Fruit fly (Drosophila melanogaster) whole organism, embryonic: Measurements from ENCODE around the gene CG7352.

Experiments
- ATbp ChIP-seq: fragments of 200-800 bp; sonication (Bioruptor generic); optimal IDR thresholded peaks from 2 replicates; lab custom pipeline; 2017; ENCODE audit warnings: missing biosample characterization, mild to moderate bottlenecking, missing genetic modification characterization, missing genetic modification reagents
- Antp ChIP-seq: fragments of 200-800 bp; sonication (Bioruptor generic); optimal IDR thresholded peaks from 3 replicates; lab custom pipeline; 2016; ENCODE audit warnings: missing biosample characterization, missing genetic modification characterization
- Atf3 ChIP-seq: fragments of 200-800 bp; sonication (Bioruptor generic); optimal IDR thresholded peaks from 3 replicates; lab custom pipeline; 2016; ENCODE audit warnings: missing biosample characterization, missing genetic modification characterization
- Atf6 ChIP-seq: fragments of 200-800 bp; sonication (Bioruptor generic); IDR thresholded peaks from 2 replicates; pipeline ENCODE4 v1.3.6; 2022; ENCODE audit warnings: missing biosample characterization, missing genetic modification characterization
- Blimp-1 ChIP-seq: fragments of 200-800 bp; sonication (Bioruptor generic); optimal IDR thresholded peaks from 3 replicates; lab custom pipeline; 2018; ENCODE audit warnings: missing biosample characterization, missing genetic modification characterization, mild to moderate bottlenecking, moderate library complexity, missing genetic modification reagents
- CG1024 ChIP-seq: fragments of 200-800 bp; sonication (Bioruptor generic); IDR thresholded peaks from 2 replicates; pipeline ENCODE4 v1.3.6; 2022; ENCODE audit warnings: missing biosample characterization, missing genetic modification characterization
- CG10462 ChIP-seq: fragments of 200-800 bp; sonication (Bioruptor generic); optimal IDR thresholded peaks from 2 replicates; lab custom pipeline; 2016; ENCODE audit warnings: missing biosample characterization, missing genetic modification characterization
- CG12391 ChIP-seq: fragments of 200-800 bp; sonication (Bioruptor generic); optimal IDR thresholded peaks from 3 replicates; lab custom pipeline; 2018; ENCODE audit warnings: missing biosample characterization, mild to moderate bottlenecking, missing genetic modification characterization, moderate library complexity
- CG13287 ChIP-seq: fragments of 200-800 bp; sonication (Bioruptor generic); IDR thresholded peaks from 2 replicates; pipeline ENCODE4 v1.3.6; 2022; ENCODE audit warnings: missing biosample characterization, missing genetic modification characterization; ENCODE audit not compliant: partially characterized antibody
- CG13424 ChIP-seq: fragments of 200-800 bp; sonication (Bioruptor generic); optimal IDR thresholded peaks from 2 replicates; lab custom pipeline; 2019; ENCODE audit warnings: missing biosample characterization, mild to moderate bottlenecking, missing genetic modification characterization, moderate library complexity
- CG13894 ChIP-seq: fragments of 200-800 bp; sonication (Bioruptor generic); optimal IDR thresholded peaks from 3 replicates; lab custom pipeline; 2018; ENCODE audit warnings: missing biosample characterization, mild to moderate bottlenecking, missing genetic modification characterization, moderate library complexity
- CG16813 ChIP-seq: fragments of 200-800 bp; sonication (Bioruptor generic); IDR thresholded peaks from 3 replicates; pipeline ENCODE4 v1.3.6; 2022; ENCODE audit warnings: missing biosample characterization, missing genetic modification characterization; ENCODE audit not compliant: partially characterized antibody
- CG16815 ChIP-seq: fragments of 200-800 bp; sonication (Bioruptor generic); optimal IDR thresholded peaks from 3 replicates; lab custom pipeline; 2017; ENCODE audit warnings: missing biosample characterization, mild to moderate bottlenecking, missing genetic modification characterization
- CG16863 ChIP-seq: fragments of 200-800 bp; sonication (Bioruptor generic); optimal IDR thresholded peaks from 3 replicates; lab custom pipeline; 2016; ENCODE audit warnings: missing biosample characterization, missing genetic modification characterization
- CG17359 ChIP-seq: fragments of 200-800 bp; sonication (Bioruptor generic); optimal IDR thresholded peaks from 3 replicates; lab custom pipeline; 2018; ENCODE audit warnings: missing biosample characterization, mild to moderate bottlenecking, missing genetic modification characterization, moderate library complexity
- CG18619 ChIP-seq: fragments of 200-800 bp; sonication (Bioruptor generic); optimal IDR thresholded peaks from 3 replicates; lab custom pipeline; 2017; ENCODE audit warnings: missing biosample characterization, mild to moderate bottlenecking, missing genetic modification characterization
- CG2199 ChIP-seq: fragments of 200-800 bp; sonication (Bioruptor generic); IDR thresholded peaks from 3 replicates; pipeline ENCODE4 v1.3.6; 2022; ENCODE audit warnings: missing biosample characterization, missing genetic modification characterization
- CG3065 ChIP-seq: fragments of 200-800 bp; sonication (Bioruptor generic); optimal IDR thresholded peaks from 2 replicates; lab custom pipeline; 2016; ENCODE audit warnings: missing biosample characterization, missing genetic modification characterization
- CG32767 ChIP-seq: fragments of 200-800 bp; sonication (Bioruptor generic); IDR thresholded peaks from 2 replicates; pipeline ENCODE4 v1.3.6; 2022; ENCODE audit warnings: missing biosample characterization, missing genetic modification characterization
- CG33557 ChIP-seq: fragments of 200-800 bp; sonication (Bioruptor generic); optimal IDR thresholded peaks from 2 replicates; lab custom pipeline; 2019; ENCODE audit warnings: missing biosample characterization, mild to moderate bottlenecking, missing genetic modification characterization, moderate library complexity
- CG3407 ChIP-seq: fragments of 200-800 bp; sonication (Bioruptor generic); optimal IDR thresholded peaks from 2 replicates; lab custom pipeline; 2018; ENCODE audit warnings: missing biosample characterization, mild to moderate bottlenecking, missing genetic modification characterization
- CG3838 ChIP-seq: fragments of 200-800 bp; sonication (Bioruptor generic); optimal IDR thresholded peaks from 3 replicates; lab custom pipeline; 2016; ENCODE audit warnings: missing biosample characterization, missing genetic modification characterization
- CG4707 ChIP-seq: fragments of 200-800 bp; sonication (Bioruptor generic); optimal IDR thresholded peaks from 2 replicates; lab custom pipeline; 2018; ENCODE audit warnings: missing biosample characterization, mild to moderate bottlenecking, missing genetic modification characterization, moderate library complexity
- CG5953 ChIP-seq: fragments of 200-800 bp; sonication (Bioruptor generic); IDR thresholded peaks from 2 replicates; pipeline ENCODE4 v1.3.6; 2022; ENCODE audit warnings: missing biosample characterization, missing genetic modification characterization
- CG6765 ChIP-seq: fragments of 200-800 bp; sonication (Bioruptor generic); optimal IDR thresholded peaks from 3 replicates; lab custom pipeline; 2017; ENCODE audit warnings: missing biosample characterization, mild to moderate bottlenecking, missing genetic modification characterization
- Doc2 ChIP-seq: fragments of 200-800 bp; sonication (Bioruptor generic); IDR thresholded peaks from 2 replicates; pipeline ENCODE4 v1.3.6; 2022; ENCODE audit warnings: missing biosample characterization, missing genetic modification characterization
- Ets97D ChIP-seq: fragments of 200-800 bp; sonication (Bioruptor generic); optimal IDR thresholded peaks from 3 replicates; lab custom pipeline; 2016; ENCODE audit warnings: missing biosample characterization, missing genetic modification characterization
- Fer1 ChIP-seq: fragments of 200-800 bp; sonication (Bioruptor generic); optimal IDR thresholded peaks from 2 replicates; lab custom pipeline; 2017; ENCODE audit warnings: missing biosample characterization, mild to moderate bottlenecking, missing genetic modification characterization
- Jarid2 ChIP-seq: fragments of 200-800 bp; sonication (Bioruptor generic); optimal IDR thresholded peaks from 3 replicates; lab custom pipeline; 2017; ENCODE audit warnings: mild to moderate bottlenecking, missing biosample characterization, missing genetic modification reagents, missing genetic modification characterization
- Lpt ChIP-seq: fragments of >200 bp; optimal IDR thresholded peaks from 2 replicates; lab custom pipeline; 2018; ENCODE audit warnings: missing biosample characterization, missing genetic modification characterization
- Med ChIP-seq: fragments of 200-800 bp; sonication (Bioruptor generic); peaks from one replicate; lab custom pipeline; 2016; ENCODE audit warnings: missing biosample characterization, missing genetic modification characterization, mild to moderate bottlenecking, inconsistent platforms, moderate library complexity
- Neu2 ChIP-seq: fragments of 200-800 bp; sonication (Bioruptor generic); optimal IDR thresholded peaks from 3 replicates; lab custom pipeline; 2016; ENCODE audit warnings: missing biosample characterization, missing genetic modification characterization, borderline replicate concordance
- Sin3A ChIP-seq: fragments of >200 bp; optimal IDR thresholded peaks from 2 replicates; lab custom pipeline; 2018
- ab ChIP-seq: fragments of 200-800 bp; sonication (Bioruptor generic); optimal IDR thresholded peaks from 2 replicates; lab custom pipeline; 2016; ENCODE audit warnings: missing biosample characterization, missing genetic modification characterization
- bigmax ChIP-seq: fragments of 200-800 bp; sonication (Bioruptor generic); optimal IDR thresholded peaks from 2 replicates; lab custom pipeline; 2018; ENCODE audit warnings: missing biosample characterization, mild to moderate bottlenecking, missing genetic modification characterization
- ci ChIP-seq: fragments of 200-800 bp; sonication (Bioruptor generic); IDR thresholded peaks from 3 replicates; pipeline ENCODE4 v1.3.6; 2022; ENCODE audit warnings: missing biosample characterization, missing genetic modification characterization
- cwo ChIP-seq: fragments of 200-800 bp; sonication (Bioruptor generic); optimal IDR thresholded peaks from 3 replicates; lab custom pipeline; 2017; ENCODE audit warnings: missing biosample characterization, missing genetic modification characterization, mild to moderate bottlenecking, moderate library complexity, missing genetic modification reagents
- da ChIP-seq: fragments of 200-800 bp; sonication (Bioruptor generic); optimal IDR thresholded peaks from 2 replicates; lab custom pipeline; 2016; ENCODE audit warnings: missing biosample characterization, missing genetic modification characterization
- dysf ChIP-seq: fragments of 200-800 bp; sonication (Bioruptor generic); IDR thresholded peaks from 3 replicates; pipeline ENCODE4 v1.3.6; 2022; ENCODE audit warnings: missing biosample characterization, missing genetic modification characterization
- ewg ChIP-seq: fragments of 200-800 bp; sonication (Bioruptor generic); optimal IDR thresholded peaks from 3 replicates; lab custom pipeline; 2017; ENCODE audit warnings: mild to moderate bottlenecking, missing biosample characterization, missing genetic modification reagents, missing genetic modification characterization
- gt ChIP-seq: fragments of 200-800 bp; sonication (Bioruptor generic); IDR thresholded peaks from 2 replicates; pipeline ENCODE4 v1.3.6; 2022; ENCODE audit warnings: missing biosample characterization, missing genetic modification characterization
- lilli ChIP-seq: fragments of 200-800 bp; sonication (Bioruptor generic); optimal IDR thresholded peaks from 3 replicates; lab custom pipeline; 2016; ENCODE audit warnings: missing biosample characterization, missing genetic modification characterization
- mirr ChIP-seq: fragments of 200-800 bp; sonication (Bioruptor generic); optimal IDR thresholded peaks from 3 replicates; lab custom pipeline; 2018; ENCODE audit warnings: missing biosample characterization, mild to moderate bottlenecking, missing genetic modification characterization
- pum ChIP-seq: fragments of 200-800 bp; sonication (Bioruptor generic); optimal IDR thresholded peaks from 2 replicates; lab custom pipeline; 2016; ENCODE audit warnings: missing biosample characterization, missing genetic modification characterization
- pzg ChIP-seq: fragments of 200-800 bp; sonication (Bioruptor generic); optimal IDR thresholded peaks from 3 replicates; lab custom pipeline; 2018; ENCODE audit warnings: missing biosample characterization, mild to moderate bottlenecking, missing genetic modification characterization, moderate library complexity
- stwl ChIP-seq: fragments of 200-800 bp; sonication (Bioruptor generic); optimal IDR thresholded peaks from 3 replicates; lab custom pipeline; 2018; ENCODE audit warnings: missing biosample characterization, mild to moderate bottlenecking, missing genetic modification characterization, moderate library complexity
- trh ChIP-seq: fragments of 200-800 bp; sonication (Bioruptor generic); optimal IDR thresholded peaks from 2 replicates; lab custom pipeline; 2016; ENCODE audit warnings: missing biosample characterization, missing genetic modification characterization
- tup ChIP-seq: fragments of 200-800 bp; sonication (Bioruptor generic); optimal IDR thresholded peaks from 2 replicates; lab custom pipeline; 2016; ENCODE audit warnings: missing biosample characterization, mild to moderate bottlenecking, missing genetic modification characterization, moderate library complexity

Gene CG7352

dm6 chr3R:8305110-8305509 lies 42.3 kb upstream of the CG7352 start, which contains the start of gene Sgt1 (continued):
- TF ChIP-seq ab (GFP tag; lab: Kevin White, UChicago), result peak; percentile 10
- peak; percentile 72 for TF ChIP-seq lilli (GFP tag; lab: Kevin White, UChicago)

- TF ChIP-seq pzg, result no peak
- no peak for TF ChIP-seq dysf (GFP tag; lab: Robert Waterston, UW)
- no peak for TF ChIP-seq Lpt
- no peak for TF ChIP-seq stwl (tag; lab: Kevin White, UChicago)
- no peak for TF ChIP-seq ewg (GFP tag; lab: Kevin White, UChicago)
- 0 out of 3 replicates have a peak, but pooled peaks have one; percentile 20 for TF ChIP-seq ci (GFP tag; lab: Robert Waterston, UW)
- TF ChIP-seq CG4707 (GFP tag; lab: Kevin White, UChicago), result no peak
- peak; percentile 23; the same call in 1 of the 2 replicates for TF ChIP-seq CG13287 (GFP tag; lab: Robert Waterston, UW)
- TF ChIP-seq CG13894, result no peak
- 0 out of 2 replicates have a peak, but pooled peaks have one; percentile 17 for TF ChIP-seq Atf6
- TF ChIP-seq CG1024 (GFP tag; lab: Robert Waterston, UW), result no peak
- no peak for TF ChIP-seq mirr
- no peak for TF ChIP-seq Sin3A (lab: Kevin White, UChicago)
- peak; percentile 55 for TF ChIP-seq cwo (GFP tag; lab: Kevin White, UChicago)
- no peak for TF ChIP-seq CG18619 (GFP tag; lab: Kevin White, UChicago)
- no peak for TF ChIP-seq da (GFP tag; lab: Kevin White, UChicago)
- TF ChIP-seq CG2199 (GFP tag; lab: Robert Waterston, UW), result peak; percentile 45; the same call in 1 of the 3 replicates
- peak; percentile 9; the same call in 1 of the 2 replicates for TF ChIP-seq CG32767 (GFP tag; lab: Robert Waterston, UW)
- no peak for TF ChIP-seq bigmax (GFP tag; lab: Kevin White, UChicago)
- no peak for TF ChIP-seq CG6765 (GFP tag; lab: Kevin White, UChicago)
- no peak for TF ChIP-seq CG17359 (tag; lab: Kevin White, UChicago)
- no peak for TF ChIP-seq CG5953 (GFP tag; lab: Robert Waterston, UW)
- TF ChIP-seq Ets97D (GFP tag; lab: Kevin White, UChicago), result no peak
- TF ChIP-seq Antp (GFP tag; lab: Kevin White, UChicago), result no peak
- TF ChIP-seq Blimp-1 (GFP tag; lab: Kevin White, UChicago), result no peak
- no peak for TF ChIP-seq CG16863
- TF ChIP-seq pum (GFP tag; lab: Kevin White, UChicago), result no peak
- TF ChIP-seq CG33557 (GFP tag; lab: Kevin White, UChicago), result peak; percentile 8
- TF ChIP-seq CG3838 (GFP tag; lab: Kevin White, UChicago), result no peak
- TF ChIP-seq CG12391 (tag; lab: Kevin White, UChicago), result no peak
- TF ChIP-seq CG16813 (GFP tag; lab: Robert Waterston, UW), result peak; percentile 35; the same call in 1 of the 3 replicates
- no peak for TF ChIP-seq tup (GFP tag; lab: Kevin White, UChicago)
- TF ChIP-seq trh, result no peak
- TF ChIP-seq Fer1 (GFP tag; lab: Kevin White, UChicago), result no peak
- no peak for TF ChIP-seq gt (GFP tag; lab: Robert Waterston, UW)
- no peak for TF ChIP-seq CG13424 (tag; lab: Kevin White, UChicago)
- TF ChIP-seq Doc2 (GFP tag; lab: Robert Waterston, UW), result no peak
- TF ChIP-seq ATbp (GFP tag; lab: Kevin White, UChicago), result peak; percentile 51
- TF ChIP-seq Med, result peak; percentile 33
- no peak for TF ChIP-seq CG3065 (GFP tag; lab: Kevin White, UChicago)
- no peak for TF ChIP-seq Jarid2
- no peak for TF ChIP-seq Neu2
- TF ChIP-seq CG16815 (GFP tag; lab: Kevin White, UChicago), result no peak
- TF ChIP-seq Atf3 (GFP tag; lab: Kevin White, UChicago), result no peak
- TF ChIP-seq CG3407, result peak; percentile 3
- TF ChIP-seq CG10462 (GFP tag; lab: Kevin White, UChicago), result no peak
Measured at dm6 chr3R:8306188-8306926, 41.0 kb upstream of the CG7352 start.
